Fruit fly (Drosophila melanogaster) whole organism, embryonic: ENCODE measurements around the gene robl22E.

Experiments used
- CG1233 ChIP-seq: fragments of 200-800 bp; sonication (Bioruptor generic); optimal IDR thresholded peaks from 4 replicates; lab custom pipeline; 2018; ENCODE audit warnings: missing biosample characterization, mild to moderate bottlenecking, missing genetic modification characterization
- CG17829 ChIP-seq: fragments of 200-800 bp; optimal IDR thresholded peaks from 2 replicates; lab custom pipeline; 2019; ENCODE audit warnings: missing biosample characterization, mild to moderate bottlenecking, missing genetic modification characterization, moderate library complexity
- CG2116 ChIP-seq: fragments of 200-800 bp; sonication (Bioruptor generic); optimal IDR thresholded peaks from 3 replicates; lab custom pipeline; 2018; ENCODE audit warnings: missing biosample characterization, mild to moderate bottlenecking, missing genetic modification characterization
- Hr39 ChIP-seq: fragments of >200 bp; optimal IDR thresholded peaks from 2 replicates; lab custom pipeline; 2017
- Lhr ChIP-seq: fragments of 200-800 bp; sonication (Bioruptor generic); optimal IDR thresholded peaks from 3 replicates; lab custom pipeline; 2017; ENCODE audit warnings: mild to moderate bottlenecking, missing biosample characterization, missing genetic modification reagents, missing genetic modification characterization
- esg ChIP-seq: fragments of 200-800 bp; sonication (Bioruptor generic); conservative IDR thresholded peaks from 2 replicates; pipeline ENCODE4 v1.3.6; 2022; ENCODE audit warnings: missing biosample characterization, missing genetic modification characterization
- grn ChIP-seq: fragments of 200-800 bp; sonication (Bioruptor generic); optimal IDR thresholded peaks from 3 replicates; lab custom pipeline; 2017; ENCODE audit warnings: missing biosample characterization, missing genetic modification characterization
- insv ChIP-seq, 2 experiments: fragments of 200-800 bp; sonication (Bioruptor generic); optimal IDR thresholded peaks; 3 replicates each; lab custom pipeline; 2016 to 2018; ENCODE audit warnings: missing biosample characterization in 2 of 2, missing genetic modification characterization in 2 of 2
- nmo ChIP-seq: fragments of 200-800 bp; sonication (Bioruptor generic); optimal IDR thresholded peaks from 2 replicates; lab custom pipeline; 2018; ENCODE audit warnings: missing biosample characterization, mild to moderate bottlenecking, missing genetic modification characterization, moderate library complexity
- pum ChIP-seq: fragments of 200-800 bp; sonication (Bioruptor generic); optimal IDR thresholded peaks from 2 replicates; lab custom pipeline; 2016; ENCODE audit warnings: missing biosample characterization, missing genetic modification characterization
- ro ChIP-seq: fragments of 200-800 bp; sonication (Bioruptor generic); IDR thresholded peaks from 2 replicates; pipeline ENCODE4 v1.3.6; 2022; ENCODE audit warnings: missing biosample characterization, missing genetic modification characterization
- salm ChIP-seq: fragments of 200-800 bp; sonication (Bioruptor generic); optimal IDR thresholded peaks from 2 replicates; lab custom pipeline; 2018; ENCODE audit warnings: missing biosample characterization, mild to moderate bottlenecking, missing genetic modification characterization
- trem ChIP-seq: fragments of 200-800 bp; optimal IDR thresholded peaks from 3 replicates; lab custom pipeline; 2019; ENCODE audit warnings: missing biosample characterization, mild to moderate bottlenecking, missing genetic modification characterization, moderate library complexity

- TF ChIP-seq grn (GFP tag; lab: Kevin White, UChicago) (no peak), insv (GFP tag; optimal IDR thresholded peaks at IDR 0.05; lab: Kevin White, UChicago) (no peak), CG2116 (GFP tag; lab: Kevin White, UChicago) (no peak), salm (tag; lab: Kevin White, UChicago) (no peak), trem (no peak), Hr39 (lab: Kevin White, UChicago) (no peak), CG17829 (tag; lab: Kevin White, UChicago) (no peak), ro (GFP tag; lab: Robert Waterston, UW) (no peak), Lhr (GFP tag; lab: Kevin White, UChicago) (no peak), pum (GFP tag; lab: Kevin White, UChicago) (no peak), nmo (GFP tag; lab: Kevin White, UChicago) (no peak), CG1233 (no peak), esg (GFP tag; lab: Robert Waterston, UW) (no peak)
Measured at dm6 chr2L:2269040-2269439, 21.5 kb downstream of the robl22E start, which contains the start of gene CG17242.
